Fruit fly (Drosophila melanogaster): ENCODE data around the gene Megf8.

The Megf8 gene

DNA sequence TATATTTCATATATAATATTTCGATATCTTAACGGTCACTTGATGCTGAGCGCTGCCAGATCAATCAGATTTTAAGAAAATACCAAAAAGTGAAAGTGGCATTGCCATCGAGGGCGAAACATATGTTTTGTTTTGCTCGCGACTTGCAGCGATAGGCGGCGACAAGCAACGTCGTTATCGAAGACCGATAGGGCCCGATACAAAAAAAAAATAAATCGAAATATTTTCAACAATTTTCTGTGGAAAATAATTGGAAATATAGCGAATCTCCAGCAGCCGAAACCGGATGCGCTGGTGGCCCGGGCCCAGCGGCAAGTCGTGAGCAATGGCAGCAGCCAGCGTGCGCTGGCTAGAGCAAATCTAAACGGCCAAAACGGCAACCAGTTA, at the start of gene Megf8:
TSS of gene Megf8 (plus strand) at position 190 of the 387 bp plus-strand sequence.
- no peak for TF ChIP-seq esn (GFP tag; optimal IDR thresholded peaks at IDR 0.05)
- TF ChIP-seq Blimp-1 (GFP tag; optimal IDR thresholded peaks at IDR 0.05) = peak; percentile 100

DNA sequence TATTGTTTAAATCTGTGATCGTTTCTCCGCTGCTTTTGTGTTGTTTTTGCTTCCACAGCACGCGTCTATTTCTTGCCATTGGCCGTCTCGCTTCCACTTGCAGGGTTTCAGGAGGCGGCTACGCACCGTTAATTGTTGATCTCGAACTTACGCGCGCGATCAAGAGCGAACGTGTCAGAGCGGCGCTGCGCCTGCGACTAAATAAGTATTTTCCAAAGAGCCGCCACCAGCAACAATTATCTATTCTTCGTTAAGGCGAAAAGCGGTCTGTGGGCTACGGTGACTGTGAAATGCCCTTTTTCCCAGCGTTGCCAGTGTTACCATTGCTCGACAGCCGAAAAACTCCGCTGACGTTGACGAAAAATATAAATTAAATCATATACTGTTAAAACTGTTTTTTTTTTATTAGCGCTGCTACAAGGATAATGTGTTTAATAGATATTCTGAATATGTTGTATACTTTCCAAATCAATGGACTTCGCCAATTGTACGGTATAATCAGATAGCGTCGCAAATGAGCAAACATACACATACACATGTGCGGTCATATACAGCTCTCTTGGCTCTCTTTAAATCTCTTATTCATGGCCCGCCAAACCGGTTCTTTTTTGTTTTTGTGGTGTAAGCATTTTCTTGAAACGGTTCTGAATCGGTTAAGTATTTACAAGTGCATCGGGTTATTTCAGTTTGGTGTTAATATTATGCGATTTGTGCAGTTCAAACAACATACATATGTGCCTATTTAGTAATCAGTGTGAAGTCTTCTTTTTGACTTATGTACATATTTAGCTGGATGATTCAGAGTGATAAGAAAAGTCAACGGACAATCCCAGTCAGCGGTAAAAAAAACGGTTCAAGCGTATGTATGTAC, 49.1 kb upstream of the Megf8 start, which contains the start of gene pes:
TSS of gene pes (minus strand) at position 201 of the 871 bp plus-strand sequence.
- TF ChIP-seq cyc (GFP tag; optimal IDR thresholded peaks at IDR 0.05) = peak; percentile 92
- peak; percentile 86 for TF ChIP-seq CG7368 (GFP tag; optimal IDR thresholded peaks at IDR 0.05)
- peak; percentile 93 for TF ChIP-seq Eip93F (GFP tag; optimal IDR thresholded peaks at IDR 0.05)
- TF ChIP-seq CG10631 (GFP tag; optimal IDR thresholded peaks at IDR 0.05) = peak; percentile 51
- TF ChIP-seq CG6854 (GFP tag; optimal IDR thresholded peaks at IDR 0.05) = peak; percentile 83
- peak; percentile 94 for TF ChIP-seq CG6808 (GFP tag; optimal IDR thresholded peaks at IDR 0.05)
- peak; percentile 95 for TF ChIP-seq Eip75B (GFP tag; optimal IDR thresholded peaks at IDR 0.05)
- TF ChIP-seq CG15336 (GFP tag; IDR thresholded peaks at IDR 0.05) = peak; percentile 64
- peak; percentile 91 for TF ChIP-seq net (GFP tag; optimal IDR thresholded peaks at IDR 0.05)
- TF ChIP-seq dsx (GFP tag; optimal IDR thresholded peaks at IDR 0.05; ENCODE audit: poor library complexity, severe bottlenecking) = peak; percentile 80
- peak; percentile 89 for TF ChIP-seq eg (GFP tag; IDR thresholded peaks at IDR 0.05)
- peak; percentile 2 for TF ChIP-seq CG1621 (tag; optimal IDR thresholded peaks at IDR 0.05)
- peak; percentile 40 for TF ChIP-seq esn (GFP tag; optimal IDR thresholded peaks at IDR 0.05)
- TF ChIP-seq topi (GFP tag; optimal IDR thresholded peaks at IDR 0.05) = peak; percentile 96
- peak; percentile 22 for TF ChIP-seq Hr39 (GFP tag; optimal IDR thresholded peaks at IDR 0.05)
- peak; percentile 98 for TF ChIP-seq svp (GFP tag)
- TF ChIP-seq achi (GFP tag; optimal IDR thresholded peaks at IDR 0.05) = peak; percentile 42
- TF ChIP-seq pdm3 (GFP tag; optimal IDR thresholded peaks at IDR 0.05) = peak; percentile 10
- TF ChIP-seq CG32006 (GFP tag; optimal IDR thresholded peaks at IDR 0.05) = peak; percentile 89
- peak; percentile 92 for TF ChIP-seq Gug (GFP tag; IDR thresholded peaks at IDR 0.05)
- no peak for TF ChIP-seq Hr38 (GFP tag; optimal IDR thresholded peaks at IDR 0.05)
- no peak for TF ChIP-seq Ets21C (GFP tag; optimal IDR thresholded peaks at IDR 0.05)
- TF ChIP-seq CG6792 (GFP tag; optimal IDR thresholded peaks at IDR 0.05) = peak; percentile 89
- peak; percentile 89 for TF ChIP-seq CG11762 (GFP tag; optimal IDR thresholded peaks at IDR 0.05; ENCODE audit: insufficient read depth)
- TF ChIP-seq fd85E (GFP tag; optimal IDR thresholded peaks at IDR 0.05) = peak; percentile 84
- TF ChIP-seq salr (GFP tag; optimal IDR thresholded peaks at IDR 0.05) = peak in 1 of 2 experiments; percentile 71
- peak; percentile 53 for TF ChIP-seq vri (GFP tag; optimal IDR thresholded peaks at IDR 0.05)
- TF ChIP-seq dac (GFP tag; optimal IDR thresholded peaks at IDR 0.05) = peak; percentile 34
- peak; percentile 93 for TF ChIP-seq acj6 (GFP tag; optimal IDR thresholded peaks at IDR 0.05)
- peak; percentile 81 for TF ChIP-seq CG16779 (tag; optimal IDR thresholded peaks at IDR 0.05)
- peak; percentile 92 for TF ChIP-seq CG11902 (GFP tag; optimal IDR thresholded peaks at IDR 0.05)
- TF ChIP-seq fkh (GFP tag; optimal IDR thresholded peaks at IDR 0.05) = peak; percentile 96
- TF ChIP-seq lz (GFP tag; optimal IDR thresholded peaks at IDR 0.05) = peak; percentile 29
- no peak for TF ChIP-seq Sox15 (GFP tag; optimal IDR thresholded peaks at IDR 0.05)
- peak; percentile 87 for TF ChIP-seq CG8632 (GFP tag; optimal IDR thresholded peaks at IDR 0.05)
- TF ChIP-seq ss (GFP tag; optimal IDR thresholded peaks at IDR 0.05) = peak; percentile 92 to 96
- peak; percentile 89 for TF ChIP-seq CG9139 (GFP tag; optimal IDR thresholded peaks at IDR 0.05)
- peak; percentile 88 for TF ChIP-seq CG31627 (GFP tag; optimal IDR thresholded peaks at IDR 0.05)
- peak; percentile 82 for TF ChIP-seq Lpt (GFP tag; optimal IDR thresholded peaks at IDR 0.05)
- peak; percentile 88 for TF ChIP-seq CG8319 (GFP tag; optimal IDR thresholded peaks at IDR 0.05)
- peak; percentile 93 for TF ChIP-seq Hr4 (GFP tag; optimal IDR thresholded peaks at IDR 0.05)
- peak; percentile 80 for TF ChIP-seq CG3032 (tag; optimal IDR thresholded peaks at IDR 0.05)
- TF ChIP-seq fd59A (GFP tag; optimal IDR thresholded peaks at IDR 0.05) = peak; percentile 9
- TF ChIP-seq CG11294 (GFP tag; IDR thresholded peaks at IDR 0.05) = peak; percentile 88
- peak; percentile 87 for TF ChIP-seq CG6163 (GFP tag; IDR thresholded peaks at IDR 0.05)
- TF ChIP-seq CG3919 (GFP tag; optimal IDR thresholded peaks at IDR 0.05) = peak; percentile 94
- peak; percentile 91 for TF ChIP-seq Sox14 (GFP tag; optimal IDR thresholded peaks at IDR 0.05)

Measured in whole organism, prepupa.